Fruit fly (Drosophila melanogaster) whole organism, embryonic: Measurements from ENCODE around the gene arm.

ENCODE experiments used
- CG10267 ChIP-seq: fragments of 200-800 bp; sonication (Bioruptor generic); optimal IDR thresholded peaks from 2 replicates; lab custom pipeline; 2018; ENCODE audit warnings: missing biosample characterization, mild to moderate bottlenecking, missing genetic modification characterization, moderate library complexity
- CG10959 ChIP-seq: fragments of 200-800 bp; sonication (Bioruptor generic); IDR thresholded peaks from 2 replicates; pipeline ENCODE4 v1.3.6; 2022; ENCODE audit warnings: missing biosample characterization, missing genetic modification characterization
- CG12219 ChIP-seq: fragments of 200-800 bp; sonication (Bioruptor generic); optimal IDR thresholded peaks from 3 replicates; lab custom pipeline; 2018; ENCODE audit warnings: missing biosample characterization, mild to moderate bottlenecking, missing genetic modification characterization
- CG12236 ChIP-seq: fragments of 200-800 bp; sonication (Bioruptor generic); optimal IDR thresholded peaks from 2 replicates; lab custom pipeline; 2016; ENCODE audit warnings: missing biosample characterization, missing genetic modification characterization
- CG12391 ChIP-seq: fragments of 200-800 bp; sonication (Bioruptor generic); optimal IDR thresholded peaks from 3 replicates; lab custom pipeline; 2018; ENCODE audit warnings: missing biosample characterization, mild to moderate bottlenecking, missing genetic modification characterization, moderate library complexity
- CG12744 ChIP-seq: fragments of 200-800 bp; sonication (Bioruptor generic); optimal IDR thresholded peaks from 2 replicates; lab custom pipeline; 2016; ENCODE audit warnings: missing biosample characterization, missing genetic modification characterization
- CG13287 ChIP-seq: fragments of 200-800 bp; sonication (Bioruptor generic); IDR thresholded peaks from 2 replicates; pipeline ENCODE4 v1.3.6; 2022; ENCODE audit warnings: missing biosample characterization, missing genetic modification characterization; ENCODE audit not compliant: partially characterized antibody
- CG17186 ChIP-seq: fragments of 200-800 bp; sonication (Bioruptor generic); optimal IDR thresholded peaks from 3 replicates; lab custom pipeline; 2017; ENCODE audit warnings: missing biosample characterization, missing genetic modification reagents, missing genetic modification characterization
- CG17829 ChIP-seq: fragments of 200-800 bp; optimal IDR thresholded peaks from 2 replicates; lab custom pipeline; 2019; ENCODE audit warnings: missing biosample characterization, mild to moderate bottlenecking, missing genetic modification characterization, moderate library complexity
- CG18262 ChIP-seq: fragments of 200-800 bp; optimal IDR thresholded peaks from 3 replicates; lab custom pipeline; 2019; ENCODE audit warnings: missing biosample characterization, mild to moderate bottlenecking, missing genetic modification characterization, moderate library complexity
- CG1832 ChIP-seq: fragments of 200-800 bp; sonication (Bioruptor generic); optimal IDR thresholded peaks from 2 replicates; lab custom pipeline; 2017; ENCODE audit warnings: missing biosample characterization, mild to moderate bottlenecking, missing genetic modification characterization, inconsistent platforms
- CG18599 ChIP-seq: fragments of 200-800 bp; sonication (Bioruptor generic); optimal IDR thresholded peaks from 3 replicates; lab custom pipeline; 2017; ENCODE audit warnings: missing biosample characterization, missing genetic modification characterization, mild to moderate bottlenecking, moderate library complexity, missing genetic modification reagents
- CG2129 ChIP-seq: fragments of 200-800 bp; sonication (Bioruptor generic); IDR thresholded peaks from 2 replicates; pipeline ENCODE4 v1.3.6; 2022; ENCODE audit warnings: missing biosample characterization, missing genetic modification characterization; ENCODE audit not compliant: partially characterized antibody
- CG31224 ChIP-seq: fragments of 200-800 bp; sonication (Bioruptor generic); IDR thresholded peaks from 2 replicates; pipeline ENCODE4 v1.3.6; 2022; ENCODE audit warnings: missing biosample characterization, missing genetic modification characterization
- CG31441 ChIP-seq: fragments of 200-800 bp; sonication (Bioruptor generic); IDR thresholded peaks from 2 replicates; pipeline ENCODE4 v1.3.6; 2022; ENCODE audit warnings: missing biosample characterization, missing genetic modification characterization
- CG3281 ChIP-seq: fragments of 200-800 bp; sonication (Bioruptor generic); optimal IDR thresholded peaks from 3 replicates; lab custom pipeline; 2017; ENCODE audit warnings: missing biosample characterization, mild to moderate bottlenecking, missing genetic modification characterization
- CG34422 ChIP-seq: fragments of 200-800 bp; sonication (Bioruptor generic); IDR thresholded peaks from 3 replicates; pipeline ENCODE4 v1.3.6; 2022; ENCODE audit warnings: missing biosample characterization, missing genetic modification characterization
- CG4617 ChIP-seq: fragments of 200-800 bp; sonication (Bioruptor generic); optimal IDR thresholded peaks from 3 replicates; lab custom pipeline; 2016; ENCODE audit warnings: missing biosample characterization, missing genetic modification characterization, borderline replicate concordance
- CG4820 ChIP-seq: fragments of 200-800 bp; sonication (Bioruptor generic); optimal IDR thresholded peaks from 3 replicates; lab custom pipeline; 2016; ENCODE audit warnings: missing biosample characterization, missing genetic modification characterization
- CG6254 ChIP-seq: fragments of 200-800 bp; sonication (Bioruptor generic); optimal IDR thresholded peaks from 3 replicates; lab custom pipeline; 2017; ENCODE audit warnings: mild to moderate bottlenecking, missing biosample characterization, missing genetic modification reagents, missing genetic modification characterization
- CG6765 ChIP-seq: fragments of 200-800 bp; sonication (Bioruptor generic); optimal IDR thresholded peaks from 3 replicates; lab custom pipeline; 2017; ENCODE audit warnings: missing biosample characterization, mild to moderate bottlenecking, missing genetic modification characterization
- CG6791 ChIP-seq: fragments of 200-800 bp; sonication (Bioruptor generic); IDR thresholded peaks from 3 replicates; pipeline ENCODE4 v1.3.6; 2022; ENCODE audit warnings: missing biosample characterization, missing genetic modification characterization; ENCODE audit not compliant: partially characterized antibody
- CG7556 ChIP-seq: fragments of 200-800 bp; sonication (Bioruptor generic); optimal IDR thresholded peaks from 2 replicates; lab custom pipeline; 2017; ENCODE audit warnings: missing biosample characterization, mild to moderate bottlenecking, missing genetic modification characterization
- CG8089 ChIP-seq: fragments of 200-800 bp; sonication (Bioruptor generic); optimal IDR thresholded peaks from 3 replicates; lab custom pipeline; 2016; ENCODE audit warnings: missing biosample characterization, missing genetic modification characterization
- CG8281 ChIP-seq: fragments of 200-800 bp; sonication (Bioruptor generic); optimal IDR thresholded peaks from 2 replicates; lab custom pipeline; 2018; ENCODE audit warnings: missing biosample characterization, mild to moderate bottlenecking, missing genetic modification characterization, moderate library complexity
- CG8478 ChIP-seq: fragments of >200 bp; optimal IDR thresholded peaks from 2 replicates; lab custom pipeline; 2018
- CG9215 ChIP-seq: fragments of 200-800 bp; sonication (Bioruptor generic); IDR thresholded peaks from 2 replicates; pipeline ENCODE4 v1.3.6; 2022; ENCODE audit warnings: missing biosample characterization, missing genetic modification characterization
- E2f2 ChIP-seq: fragments of 200-800 bp; sonication (Bioruptor generic); IDR thresholded peaks from 2 replicates; pipeline ENCODE4 v1.3.6; 2022; ENCODE audit warnings: missing biosample characterization, missing genetic modification characterization
- Ets97D ChIP-seq: fragments of 200-800 bp; sonication (Bioruptor generic); optimal IDR thresholded peaks from 3 replicates; lab custom pipeline; 2016; ENCODE audit warnings: missing biosample characterization, missing genetic modification characterization
- Fer1 ChIP-seq: fragments of 200-800 bp; sonication (Bioruptor generic); optimal IDR thresholded peaks from 2 replicates; lab custom pipeline; 2017; ENCODE audit warnings: missing biosample characterization, mild to moderate bottlenecking, missing genetic modification characterization
- Fer3 ChIP-seq: fragments of 200-800 bp; sonication (Bioruptor generic); optimal IDR thresholded peaks from 2 replicates; lab custom pipeline; 2018; ENCODE audit warnings: missing biosample characterization, mild to moderate bottlenecking, missing genetic modification characterization, moderate library complexity
- GATAe ChIP-seq: fragments of 200-800 bp; sonication (Bioruptor generic); conservative IDR thresholded peaks from 2 replicates; pipeline ENCODE4 v1.3.6; 2022; ENCODE audit warnings: missing biosample characterization, missing genetic modification characterization
- NFAT ChIP-seq: fragments of 200-800 bp; sonication (Bioruptor generic); IDR thresholded peaks from 2 replicates; pipeline ENCODE4 v1.3.6; 2022; ENCODE audit warnings: missing biosample characterization, missing genetic modification characterization
- Oli ChIP-seq: fragments of 200-800 bp; sonication (Bioruptor generic); optimal IDR thresholded peaks from 2 replicates; lab custom pipeline; 2018; ENCODE audit warnings: missing biosample characterization, mild to moderate bottlenecking, missing genetic modification characterization, moderate library complexity
- bowl ChIP-seq: fragments of 200-800 bp; sonication (Bioruptor generic); IDR thresholded peaks from 2 replicates; pipeline ENCODE4 v1.3.6; 2022; ENCODE audit warnings: missing biosample characterization, missing genetic modification characterization
- bsh ChIP-seq, 2 experiments: fragments of 200-800 bp; sonication (Bioruptor generic); optimal IDR thresholded peaks; 2 replicates each; lab custom pipeline; 2017 to 2018; ENCODE audit warnings: mild to moderate bottlenecking in 2 of 2, missing biosample characterization in 2 of 2, missing genetic modification characterization in 2 of 2, moderate library complexity in 1 of 2
- danr ChIP-seq: fragments of 200-800 bp; sonication (Bioruptor generic); IDR thresholded peaks from 2 replicates; pipeline ENCODE4 v1.3.6; 2022; ENCODE audit warnings: missing biosample characterization, missing genetic modification characterization
- en ChIP-seq: fragments of 200-800 bp; sonication (Bioruptor generic); optimal IDR thresholded peaks from 2 replicates; lab custom pipeline; 2016; ENCODE audit warnings: missing biosample characterization, missing genetic modification characterization
- ham ChIP-seq: fragments of 200-800 bp; sonication (Bioruptor generic); IDR thresholded peaks from 2 replicates; pipeline ENCODE4 v1.3.6; 2022; ENCODE audit warnings: missing biosample characterization, missing genetic modification characterization
- ind ChIP-seq: fragments of 200-800 bp; sonication (Bioruptor generic); optimal IDR thresholded peaks from 3 replicates; lab custom pipeline; 2016; ENCODE audit warnings: missing biosample characterization, missing genetic modification characterization
- inv ChIP-seq: fragments of 200-800 bp; sonication (Bioruptor generic); IDR thresholded peaks from 2 replicates; pipeline ENCODE4 v1.3.6; 2022; ENCODE audit warnings: missing biosample characterization, missing genetic modification characterization; ENCODE audit not compliant: partially characterized antibody
- ken ChIP-seq: fragments of 200-800 bp; sonication (Bioruptor generic); IDR thresholded peaks from 3 replicates; pipeline ENCODE4 v1.3.6; 2022; ENCODE audit warnings: missing biosample characterization, missing genetic modification characterization
- onecut ChIP-seq: fragments of 200-800 bp; sonication (Bioruptor generic); IDR thresholded peaks from 2 replicates; pipeline ENCODE4 v1.3.6; 2022; ENCODE audit warnings: missing biosample characterization, missing genetic modification characterization
- psq ChIP-seq: fragments of 200-800 bp; sonication (Bioruptor generic); optimal IDR thresholded peaks from 2 replicates; lab custom pipeline; 2017; ENCODE audit warnings: missing biosample characterization, missing genetic modification characterization
- schlank ChIP-seq: fragments of 200-800 bp; sonication (Bioruptor generic); optimal IDR thresholded peaks from 2 replicates; lab custom pipeline; 2018; ENCODE audit warnings: missing biosample characterization, mild to moderate bottlenecking, missing genetic modification characterization
- seq ChIP-seq: fragments of 200-800 bp; sonication (Bioruptor generic); IDR thresholded peaks from 2 replicates; pipeline ENCODE4 v1.3.6; 2022; ENCODE audit warnings: missing biosample characterization, missing genetic modification characterization
- trem ChIP-seq: fragments of 200-800 bp; optimal IDR thresholded peaks from 3 replicates; lab custom pipeline; 2019; ENCODE audit warnings: missing biosample characterization, mild to moderate bottlenecking, missing genetic modification characterization, moderate library complexity
- trh ChIP-seq: fragments of 200-800 bp; sonication (Bioruptor generic); optimal IDR thresholded peaks from 2 replicates; lab custom pipeline; 2016; ENCODE audit warnings: missing biosample characterization, missing genetic modification characterization
- vfl ChIP-seq: fragments of 200-800 bp; sonication (Bioruptor generic); optimal IDR thresholded peaks from 2 replicates; lab custom pipeline; 2016; ENCODE audit warnings: missing biosample characterization, missing genetic modification characterization
- wek ChIP-seq: fragments of 200-800 bp; sonication (Bioruptor generic); optimal IDR thresholded peaks from 3 replicates; lab custom pipeline; 2018; ENCODE audit warnings: missing biosample characterization, mild to moderate bottlenecking, missing genetic modification characterization, moderate library complexity
- zfh1 ChIP-seq: fragments of 200-800 bp; sonication (Bioruptor generic); IDR thresholded peaks from 3 replicates; pipeline ENCODE4 v1.3.6; 2022; ENCODE audit warnings: missing biosample characterization, missing genetic modification characterization

arm gene

DNA sequence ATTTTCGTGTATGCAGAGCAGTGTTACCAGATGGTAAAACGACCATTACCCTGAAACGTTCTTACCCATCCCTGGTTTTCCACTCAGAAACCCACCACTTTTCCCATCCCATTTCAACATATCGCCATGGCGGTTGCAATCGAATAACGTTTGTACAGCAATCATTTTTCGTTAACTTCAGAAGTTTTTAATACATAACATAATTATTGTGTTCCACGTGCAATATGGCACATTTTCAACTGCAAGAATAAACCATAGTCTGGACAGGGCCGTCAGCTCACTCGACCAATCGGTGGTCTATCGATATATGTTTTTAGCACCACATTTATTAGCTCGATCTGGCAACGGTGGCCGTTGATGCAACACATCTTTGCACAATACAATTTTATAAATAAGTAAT, 10.5 kb downstream of the arm start, which contains the start of the genes trr and mRpL16 (continued):
- TF ChIP-seq CG8089 (no peak), vfl (no peak), CG6254 (GFP tag; lab: Kevin White, UChicago) (no peak), CG12219 (GFP tag; lab: Kevin White, UChicago) (no peak), CG31441 (GFP tag; lab: Robert Waterston, UW) (no peak), CG17829 (tag; lab: Kevin White, UChicago) (peak; percentile 71), ind (GFP tag; lab: Kevin White, UChicago) (no peak), GATAe (GFP tag; lab: Robert Waterston, UW) (no peak), seq (peak; percentile 56; the same call in 1 of the 2 replicates), NFAT (GFP tag; lab: Robert Waterston, UW) (no peak), CG12744 (GFP tag; lab: Kevin White, UChicago) (no peak), CG17186 (GFP tag; lab: Kevin White, UChicago) (peak; percentile 32), bsh (GFP tag; optimal IDR thresholded peaks at IDR 0.05; lab: Kevin White, UChicago) (peak in 1 of 2 experiments; percentile 33), CG34422 (GFP tag; lab: Robert Waterston, UW) (peak; percentile 64; the same call in 1 of the 3 replicates), danr (GFP tag; lab: Robert Waterston, UW) (no peak), trem (tag; lab: Kevin White, UChicago) (peak; percentile 83), CG18599 (no peak), CG4820 (GFP tag; lab: Kevin White, UChicago) (no peak), CG6791 (GFP tag; lab: Robert Waterston, UW) (peak; percentile 60), Fer1 (peak; percentile 53), CG12236 (GFP tag; lab: Kevin White, UChicago) (no peak), CG8281 (no peak), CG12391 (peak; percentile 72), onecut (no peak), trh (GFP tag; lab: Kevin White, UChicago) (no peak), CG10959 (GFP tag; lab: Robert Waterston, UW) (no peak), CG2129 (GFP tag; lab: Robert Waterston, UW) (peak; percentile 44; the same call in 1 of the 2 replicates), CG10267 (peak; percentile 60), ken (0 out of 3 replicates have a peak, but pooled peaks have one; percentile 10), CG7556 (peak; percentile 4), CG4617 (peak; percentile 37), Ets97D (GFP tag; lab: Kevin White, UChicago) (peak; percentile 66)

dm6 chrX:1880779-1881178, 19.7 kb downstream of the arm start:
- TF ChIP-seq CG8478 (lab: Kevin White, UChicago) (peak; percentile 76), CG18262 (tag; lab: Kevin White, UChicago) (no peak), CG1832 (peak; percentile 58), psq (GFP tag; lab: Kevin White, UChicago) (no peak), CG9215 (GFP tag; lab: Robert Waterston, UW) (no peak), CG3281 (GFP tag; lab: Kevin White, UChicago) (no peak), schlank (tag; lab: Kevin White, UChicago) (no peak)

- TF ChIP-seq zfh1 (GFP tag; lab: Robert Waterston, UW) (peak; percentile 46; the same call in 2 of the 3 replicates), CG6765 (GFP tag; lab: Kevin White, UChicago) (peak; percentile 17), ham (GFP tag; lab: Robert Waterston, UW) (no peak), CG13287 (GFP tag; lab: Robert Waterston, UW) (peak; percentile 54), Fer3 (tag; lab: Kevin White, UChicago) (peak; percentile 24), inv (GFP tag; lab: Robert Waterston, UW) (peak; percentile 37), en (GFP tag; lab: Kevin White, UChicago) (no peak), E2f2 (GFP tag; lab: Robert Waterston, UW) (0 out of 2 replicates have a peak, but pooled peaks have one; percentile 18), wek (GFP tag; lab: Kevin White, UChicago) (peak; percentile 91), Oli (tag; lab: Kevin White, UChicago) (peak; percentile 17), CG31224 (peak; percentile 87), bowl (GFP tag; lab: Robert Waterston, UW) (no peak)
Observed at dm6 chrX:1880139-1880556, 20.3 kb downstream of the arm start, which contains the start of gene Coa8. TSS of gene Coa8 (plus strand) at chrX:1880282.
